Worm (Caenorhabditis elegans): ENCODE measurements around the gene K08E3.2.

- TF ChIP-seq elt-3 (tag; optimal IDR thresholded peaks at IDR 0.05) (no peak), ceh-43 (GFP tag; optimal IDR thresholded peaks at IDR 0.05) (no peak), pha-4 (tag; optimal IDR thresholded peaks at IDR 0.05) (no peak), nhr-76 (tag; optimal IDR thresholded peaks at IDR 0.05) (no peak), ztf-11 (tag; optimal IDR thresholded peaks at IDR 0.05) (no peak), lin-32 (GFP tag; optimal IDR thresholded peaks at IDR 0.05) (no peak), elt-1 (tag; optimal IDR thresholded peaks at IDR 0.05; ENCODE audit: borderline replicate concordance, insufficient read depth) (no peak), M03D4.4 (tag; optimal IDR thresholded peaks at IDR 0.05) (no peak), unc-62 (GFP tag; optimal IDR thresholded peaks at IDR 0.05) (no peak), ces-1 (GFP tag; optimal IDR thresholded peaks at IDR 0.05) (no peak), lin-13 (tag; optimal IDR thresholded peaks at IDR 0.05) (no peak), sptf-1 (tag; optimal IDR thresholded peaks at IDR 0.05) (no peak), snpc-4 (tag; optimal IDR thresholded peaks at IDR 0.05) (no peak), mab-5 (tag; optimal IDR thresholded peaks at IDR 0.05) (no peak)
Measured at ce11 chrIII:13719247-13719758, 29.2 kb downstream of the K08E3.2 start.

Data from whole organism, mixed stage, embryonic.